Worm (Caenorhabditis elegans) whole organism, L3 larva: ENCODE results near the gene sec-22.
A peak's percentile ranks its signal among the peaks of the same experiment; 100 is the strongest.

Experiments
- ZK546.5 ChIP-seq: sonication (generic microtip); optimal IDR thresholded peaks from 2 replicates; lab custom pipeline; 2017; ENCODE audit warnings: missing biosample characterization, missing genetic modification characterization
- aly-2 ChIP-seq: fragments of 150-350 bp; optimal IDR thresholded peaks from 2 replicates; lab custom pipeline; 2014; ENCODE audit warnings: missing biosample characterization, missing genetic modification characterization
- ama-1 ChIP-seq: fragments of 150-350 bp; optimal IDR thresholded peaks from 2 replicates; lab custom pipeline; 2018
- ceh-28 ChIP-seq: fragments of 150-350 bp; optimal IDR thresholded peaks from 2 replicates; lab custom pipeline; 2014; ENCODE audit warnings: missing biosample characterization, missing genetic modification reagents, missing genetic modification characterization
- ceh-82 ChIP-seq: fragments of 150-350 bp; optimal IDR thresholded peaks from 2 replicates; lab custom pipeline; 2014; ENCODE audit warnings: missing biosample characterization, missing genetic modification characterization
- ceh-9 ChIP-seq: sonication (generic microtip); optimal IDR thresholded peaks from 2 replicates; lab custom pipeline; 2018; ENCODE audit warnings: missing biosample characterization, missing genetic modification characterization
- daf-12 ChIP-seq: fragments of 150-350 bp; optimal IDR thresholded peaks from 2 replicates; lab custom pipeline; 2014; ENCODE audit warnings: missing biosample characterization, missing genetic modification reagents, missing genetic modification characterization
- egl-27 ChIP-seq: sonication (generic microtip); optimal IDR thresholded peaks from 4 replicates; lab custom pipeline; 2017; ENCODE audit warnings: missing biosample characterization, missing genetic modification reagents, missing genetic modification characterization
- egl-5 ChIP-seq: fragments of 150-350 bp; optimal IDR thresholded peaks from 2 replicates; lab custom pipeline; 2017; ENCODE audit warnings: missing biosample characterization, missing genetic modification reagents, missing genetic modification characterization, inconsistent platforms
- elt-1 ChIP-seq: fragments of 150-350 bp; optimal IDR thresholded peaks from 2 replicates; lab custom pipeline; 2014; ENCODE audit warnings: missing biosample characterization, missing genetic modification characterization
- elt-2 ChIP-seq: sonication (generic microtip); optimal IDR thresholded peaks from 2 replicates; lab custom pipeline; 2016; ENCODE audit warnings: missing genetic modification reagents, mild to moderate bottlenecking, missing genetic modification characterization, missing compliant biosample characterization
- elt-3 ChIP-seq, 3 experiments: fragments of 150-350 bp in 1 of 3; sonication (generic microtip) in 2 of 3; optimal IDR thresholded peaks; 2 replicates in 2 of 3; 4 replicates in 1 of 3; lab custom pipeline; 2014 to 2017; ENCODE audit warnings: missing biosample characterization in 3 of 3, missing genetic modification characterization in 3 of 3
- eor-1 ChIP-seq, 2 experiments: fragments of 150-350 bp; optimal IDR thresholded peaks; 2 replicates each; lab custom pipeline; 2014 to 2018; ENCODE audit warnings: missing biosample characterization in 2 of 2, missing genetic modification characterization in 2 of 2
- fkh-10 ChIP-seq: sonication (generic microtip); optimal IDR thresholded peaks from 2 replicates; lab custom pipeline; 2017; ENCODE audit warnings: missing biosample characterization, missing genetic modification reagents, missing genetic modification characterization
- fkh-2 ChIP-seq: fragments of 150-350 bp; optimal IDR thresholded peaks from 2 replicates; lab custom pipeline; 2014; ENCODE audit warnings: missing biosample characterization, missing genetic modification reagents, missing genetic modification characterization
- fos-1 ChIP-seq: fragments of 150-350 bp; optimal IDR thresholded peaks from 2 replicates; lab custom pipeline; 2014; ENCODE audit warnings: missing biosample characterization, missing genetic modification characterization
- hmg-11 ChIP-seq: sonication (generic microtip); optimal IDR thresholded peaks from 2 replicates; lab custom pipeline; 2016; ENCODE audit warnings: missing genetic modification characterization, missing compliant biosample characterization
- jun-1 ChIP-seq: fragments of 150-350 bp; optimal IDR thresholded peaks from 2 replicates; lab custom pipeline; 2014; ENCODE audit warnings: missing biosample characterization, missing genetic modification reagents, missing genetic modification characterization
- lin-15B ChIP-seq: fragments of 150-350 bp; optimal IDR thresholded peaks from 2 replicates; lab custom pipeline; 2014; ENCODE audit warnings: missing biosample characterization, missing genetic modification characterization
- lin-39 ChIP-seq: fragments of 150-350 bp; optimal IDR thresholded peaks from 2 replicates; lab custom pipeline; 2018; ENCODE audit warnings: missing biosample characterization, missing genetic modification reagents, missing genetic modification characterization
- lsy-12 ChIP-seq: sonication (generic microtip); optimal IDR thresholded peaks from 2 replicates; lab custom pipeline; 2016; ENCODE audit warnings: mild to moderate bottlenecking, missing genetic modification characterization, missing compliant biosample characterization
- mdl-1 ChIP-seq: fragments of 150-350 bp; optimal IDR thresholded peaks from 2 replicates; lab custom pipeline; 2014; ENCODE audit warnings: missing biosample characterization, missing genetic modification characterization
- mml-1 ChIP-seq: fragments of 150-350 bp; sonication (generic microtip); optimal IDR thresholded peaks from 3 replicates; lab custom pipeline; 2014; ENCODE audit warnings: missing biosample characterization, missing genetic modification characterization
- nfya-1 ChIP-seq: sonication (generic microtip); optimal IDR thresholded peaks from 2 replicates; lab custom pipeline; 2017; ENCODE audit warnings: missing genetic modification characterization, mild to moderate bottlenecking, missing compliant biosample characterization, antibody characterized with exemption, moderate library complexity; ENCODE audit not compliant: insufficient read depth
- nhr-11 ChIP-seq: fragments of 150-350 bp; optimal IDR thresholded peaks from 2 replicates; lab custom pipeline; 2014; ENCODE audit warnings: missing biosample characterization, missing genetic modification characterization
- nhr-12 ChIP-seq: fragments of 150-350 bp; optimal IDR thresholded peaks from 2 replicates; lab custom pipeline; 2014; ENCODE audit warnings: missing biosample characterization, missing genetic modification characterization
- nhr-23 ChIP-seq: fragments of 150-350 bp; optimal IDR thresholded peaks from 2 replicates; lab custom pipeline; 2014; ENCODE audit warnings: missing biosample characterization, missing genetic modification reagents, missing genetic modification characterization
- nhr-237 ChIP-seq: fragments of 150-350 bp; optimal IDR thresholded peaks from 2 replicates; lab custom pipeline; 2014; ENCODE audit warnings: missing biosample characterization, missing genetic modification characterization
- nhr-25 ChIP-seq: sonication (generic microtip); optimal IDR thresholded peaks from 2 replicates; lab custom pipeline; 2017; ENCODE audit warnings: missing biosample characterization, missing genetic modification characterization
- nhr-28 ChIP-seq: fragments of 150-350 bp; optimal IDR thresholded peaks from 2 replicates; lab custom pipeline; 2014; ENCODE audit warnings: missing biosample characterization, missing genetic modification characterization
- nhr-43 ChIP-seq: sonication (generic microtip); optimal IDR thresholded peaks from 2 replicates; lab custom pipeline; 2016; ENCODE audit warnings: mild to moderate bottlenecking, missing genetic modification characterization, missing compliant biosample characterization; ENCODE audit not compliant: poor library complexity, severe bottlenecking
- nhr-67 ChIP-seq: fragments of 150-350 bp; optimal IDR thresholded peaks from 2 replicates; lab custom pipeline; 2014; ENCODE audit warnings: missing biosample characterization, missing genetic modification characterization
- nhr-76 ChIP-seq: fragments of 150-350 bp; sonication (generic microtip); optimal IDR thresholded peaks from 5 replicates; lab custom pipeline; 2014; ENCODE audit warnings: missing biosample characterization, missing genetic modification characterization
- nhr-77 ChIP-seq: fragments of 150-350 bp; optimal IDR thresholded peaks from 2 replicates; lab custom pipeline; 2014; ENCODE audit warnings: missing biosample characterization, missing genetic modification characterization
- pha-4 ChIP-seq: fragments of 150-350 bp; optimal IDR thresholded peaks from 2 replicates; lab custom pipeline; 2014; ENCODE audit warnings: missing biosample characterization, missing genetic modification reagents, missing genetic modification characterization
- pqm-1 ChIP-seq: fragments of 150-350 bp; optimal IDR thresholded peaks from 2 replicates; lab custom pipeline; 2017; ENCODE audit warnings: missing biosample characterization, missing genetic modification characterization, inconsistent platforms
- sea-2 ChIP-seq: fragments of 150-350 bp; sonication (generic microtip); optimal IDR thresholded peaks from 4 replicates; lab custom pipeline; 2014; ENCODE audit warnings: missing biosample characterization, missing genetic modification reagents, missing genetic modification characterization
- skn-1 ChIP-seq: fragments of 150-350 bp; optimal IDR thresholded peaks from 2 replicates; lab custom pipeline; 2014; ENCODE audit warnings: missing biosample characterization, missing genetic modification characterization
- unc-39 ChIP-seq: sonication (generic microtip); optimal IDR thresholded peaks from 4 replicates; lab custom pipeline; 2017; ENCODE audit warnings: missing biosample characterization, missing genetic modification characterization
- unc-62 ChIP-seq: fragments of 150-350 bp; sonication (generic microtip); optimal IDR thresholded peaks from 4 replicates; lab custom pipeline; 2014; ENCODE audit warnings: missing biosample characterization, missing genetic modification reagents, missing genetic modification characterization
- zag-1 ChIP-seq: fragments of 150-350 bp; optimal IDR thresholded peaks from 2 replicates; lab custom pipeline; 2014; ENCODE audit warnings: missing biosample characterization, missing genetic modification characterization
- ztf-4 ChIP-seq: fragments of 150-350 bp; optimal IDR thresholded peaks from 2 replicates; lab custom pipeline; 2014; ENCODE audit warnings: missing biosample characterization, missing genetic modification characterization

sec-22 gene

DNA sequence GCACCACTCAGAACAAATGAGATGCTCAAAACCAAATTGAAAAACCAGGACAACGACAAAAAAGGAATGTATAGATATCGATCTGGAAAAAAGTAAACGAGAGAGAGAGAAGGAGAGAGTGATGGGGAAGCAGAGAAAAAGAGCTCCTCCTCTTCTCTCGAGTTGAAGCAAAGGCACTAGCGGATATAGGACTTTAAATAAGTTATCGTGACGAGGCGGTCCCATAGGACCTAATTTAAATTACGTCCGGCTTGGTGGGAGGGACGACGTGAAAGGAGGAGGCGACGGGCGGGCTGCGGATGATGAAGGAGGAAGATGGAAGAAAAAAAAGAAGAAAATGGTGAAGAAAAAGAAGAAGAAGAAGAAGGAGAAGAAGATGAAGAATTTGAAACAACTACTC, 16.8 kb upstream of the sec-22 start:
- TF ChIP-seq mml-1 (tag; lab: Kevin White, UChicago) (no peak), fkh-2 (no peak), egl-27 (tag; lab: Kevin White, UChicago) (no peak), egl-5 (tag; lab: Kevin White, UChicago) (no peak), ceh-9 (no peak), hmg-11 (tag; lab: Kevin White, UChicago) (peak; percentile 50), aly-2 (tag; lab: Kevin White, UChicago) (no peak), nhr-237 (no peak), zag-1 (tag; lab: Kevin White, UChicago) (peak; percentile 27), lsy-12 (no peak), nfya-1 (tag; lab: Kevin White, UChicago) (peak; percentile 42), nhr-23 (tag; lab: Kevin White, UChicago) (no peak), ZK546.5 (no peak), elt-1 (no peak), sea-2 (GFP tag; lab: Kevin White, UChicago) (no peak), nhr-67 (tag; lab: Kevin White, UChicago) (no peak), fkh-10 (GFP tag; lab: Kevin White, UChicago) (peak; percentile 5), unc-39 (tag; lab: Kevin White, UChicago) (no peak), daf-12 (tag; lab: Kevin White, UChicago) (no peak), ztf-4 (no peak), nhr-43 (tag; lab: Kevin White, UChicago) (no peak), fos-1 (no peak), nhr-28 (no peak), lin-39 (tag; lab: Kevin White, UChicago) (no peak), ceh-82 (tag; lab: Kevin White, UChicago) (no peak), ama-1 (lab: Kevin White, UChicago) (no peak), lin-15B (no peak), pqm-1 (tag; lab: Kevin White, UChicago) (no peak), nhr-77 (tag; lab: Kevin White, UChicago) (no peak), unc-62 (no peak), eor-1 (tag; optimal IDR thresholded peaks at IDR 0.05; lab: Kevin White, UChicago) (no peak), elt-3 (tag; optimal IDR thresholded peaks at IDR 0.05; lab: Kevin White, UChicago) (no peak)

DNA sequence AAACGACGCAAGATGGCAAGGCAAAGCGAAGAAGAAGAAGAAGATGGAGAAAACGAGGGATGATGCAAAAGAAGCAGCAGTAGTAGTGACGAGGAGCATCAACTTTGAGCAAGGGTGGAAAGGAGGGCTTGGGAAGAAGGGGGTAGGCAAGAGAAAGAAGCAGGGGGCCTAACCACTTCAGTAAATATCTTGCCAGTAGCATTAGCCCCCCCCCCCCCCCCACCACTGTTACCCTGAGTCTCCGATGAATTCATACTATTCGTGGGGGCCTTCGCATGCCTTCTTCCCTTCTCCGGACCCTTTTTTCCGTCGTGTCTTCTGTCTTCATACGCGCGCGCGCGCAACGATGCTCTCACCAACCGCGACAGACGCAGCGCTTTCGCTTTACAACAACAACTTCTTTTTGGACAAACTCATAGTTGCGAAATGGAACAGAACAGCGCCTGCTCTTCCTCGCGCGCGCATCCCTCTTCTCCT, 13.5 kb upstream of the sec-22 start:
- peak; percentile 89 for TF ChIP-seq lin-39 (tag; lab: Kevin White, UChicago)
- TF ChIP-seq nhr-12 (tag; lab: Kevin White, UChicago), result no peak
- peak; percentile 1 for TF ChIP-seq fkh-10 (GFP tag; lab: Kevin White, UChicago)
- peak; percentile 7 for TF ChIP-seq lin-15B
- peak; percentile 66 for TF ChIP-seq hmg-11 (tag; lab: Kevin White, UChicago)
- no peak for TF ChIP-seq nhr-237

DNA sequence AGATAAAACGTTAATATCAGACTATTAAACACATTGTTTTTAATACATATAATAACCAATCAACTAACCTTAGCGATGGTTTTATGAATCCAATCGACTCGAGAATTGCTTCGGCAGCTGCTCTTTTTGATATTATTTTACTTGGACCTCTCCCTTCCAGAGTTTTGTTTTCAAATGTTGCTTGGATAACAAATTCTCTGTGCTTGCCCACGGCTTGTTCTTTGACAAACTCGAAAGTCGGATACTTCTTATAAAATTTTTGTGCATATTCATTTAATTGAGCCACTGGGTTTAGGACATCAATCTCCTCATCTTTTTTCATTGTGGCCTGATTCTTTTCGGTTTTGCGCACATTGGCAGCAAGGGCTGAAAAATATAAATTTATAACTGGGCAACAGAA, 10.3 kb upstream of the sec-22 start, which contains the start of gene F55A4.3:
F55A4.3 (minus strand) TSS at position 101 of the 400 bp plus-strand sequence.
- TF ChIP-seq ceh-28 (no peak), nhr-25 (no peak), fkh-2 (no peak), mdl-1 (tag; lab: Kevin White, UChicago) (no peak), pha-4 (tag; lab: Kevin White, UChicago) (no peak), nhr-77 (tag; lab: Kevin White, UChicago) (no peak), nhr-11 (tag; lab: Kevin White, UChicago) (no peak), skn-1 (tag; lab: Kevin White, UChicago) (no peak), lin-39 (tag; lab: Kevin White, UChicago) (no peak), jun-1 (no peak), nhr-237 (no peak), elt-3 (tag; optimal IDR thresholded peaks at IDR 0.05; lab: Kevin White, UChicago) (no peak), fkh-10 (GFP tag; lab: Kevin White, UChicago) (no peak), elt-2 (tag; lab: Kevin White, UChicago) (no peak), pqm-1 (tag; lab: Kevin White, UChicago) (no peak), nhr-76 (tag; lab: Kevin White, UChicago) (no peak), daf-12 (tag; lab: Kevin White, UChicago) (no peak), fos-1 (no peak), ztf-4 (no peak)
